Worm (Caenorhabditis elegans): ENCODE data around the gene F53A9.3.

DNA sequence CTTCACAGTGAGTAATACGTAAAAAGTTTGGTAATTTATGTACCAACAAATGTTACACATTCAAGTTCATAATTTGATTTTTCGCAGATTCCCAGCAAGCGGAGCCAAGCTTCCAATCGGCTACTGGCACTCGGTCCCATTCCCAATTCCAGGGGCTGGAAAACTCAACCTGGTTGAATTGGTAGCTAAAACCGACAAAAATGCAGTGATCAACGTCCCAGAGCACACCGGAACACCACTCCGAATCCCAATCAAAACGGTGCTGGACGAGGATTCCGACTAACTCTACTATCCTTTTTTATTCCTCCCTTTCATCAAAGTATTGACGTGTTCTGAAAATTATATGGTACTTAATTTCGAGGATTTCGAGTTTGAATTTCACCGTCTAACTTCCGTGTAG lies 30.8 kb upstream of the F53A9.3 start:
- TF ChIP-seq lin-39 (tag; optimal IDR thresholded peaks at IDR 0.05) (no peak), nhr-77 (tag; optimal IDR thresholded peaks at IDR 0.05) (no peak), lin-38 (GFP tag; IDR thresholded peaks at IDR 0.05) (no peak), nhr-237 (tag; optimal IDR thresholded peaks at IDR 0.05) (no peak), dpl-1 (GFP tag; optimal IDR thresholded peaks at IDR 0.05) (no peak), pha-4 (GFP tag; IDR thresholded peaks at IDR 0.05) (no peak), pha-4 (tag; optimal IDR thresholded peaks at IDR 0.05) (no peak), nhr-76 (tag; optimal IDR thresholded peaks at IDR 0.05) (no peak), skn-1 (tag; optimal IDR thresholded peaks at IDR 0.05) (no peak)

Data from whole organism, L4 larva.